Worm (Caenorhabditis elegans) whole organism, midembryonic: ENCODE results near the gene srg-17.

Experiments used
- T22C8.4 ChIP-seq: fragments of 200-800 bp; sonication (Bioruptor generic); IDR thresholded peaks from 2 replicates; pipeline ENCODE4 v1.3.6; 2022; ENCODE audit warnings: missing genetic modification characterization, missing compliant biosample characterization
- cog-1 ChIP-seq: sonication (generic microtip); optimal IDR thresholded peaks from 2 replicates; lab custom pipeline; 2016; ENCODE audit warnings: missing genetic modification characterization, missing compliant biosample characterization
- flt-1 ChIP-seq: fragments of 200-800 bp; sonication (Bioruptor generic); IDR thresholded peaks from 2 replicates; pipeline ENCODE4 v1.3.6; 2022; ENCODE audit warnings: missing genetic modification characterization, missing compliant biosample characterization
- klf-2 ChIP-seq: fragments of 200-800 bp; sonication (Bioruptor generic); conservative IDR thresholded peaks from 2 replicates; pipeline ENCODE4 v1.3.6; 2022; ENCODE audit warnings: missing genetic modification reagents, missing genetic modification characterization, missing compliant biosample characterization
- med-1 ChIP-seq: sonication (generic microtip); optimal IDR thresholded peaks from 2 replicates; lab custom pipeline; 2017; ENCODE audit warnings: missing genetic modification characterization, mild to moderate bottlenecking, missing compliant biosample characterization, antibody characterized with exemption, missing genetic modification reagents; ENCODE audit not compliant: insufficient read depth
- ref-1 ChIP-seq: fragments of 200-800 bp; sonication (Bioruptor generic); conservative IDR thresholded peaks from 2 replicates; pipeline ENCODE4 v1.3.6; 2022; ENCODE audit warnings: missing genetic modification reagents, missing genetic modification characterization, missing compliant biosample characterization
- tab-1 ChIP-seq: fragments of 200-800 bp; sonication (Bioruptor generic); IDR thresholded peaks from 2 replicates; pipeline ENCODE4 v1.3.6; 2022; ENCODE audit warnings: missing genetic modification characterization, missing compliant biosample characterization

- TF ChIP-seq ref-1 (GFP tag; lab: Robert Waterston, UW) (no peak), klf-2 (GFP tag; lab: Robert Waterston, UW) (no peak), flt-1 (no peak), cog-1 (tag; lab: Kevin White, UChicago) (no peak), T22C8.4 (no peak), tab-1 (no peak), med-1 (no peak)
Observed at ce11 chrII:12448241-12448640, 25.3 kb upstream of the srg-17 start, which contains the start of gene srh-27.
